Fruit fly (Drosophila melanogaster) whole organism, embryonic: ENCODE results near the gene CG14965.

Experiments
- Abd-B ChIP-seq: fragments of 200-800 bp; sonication (Bioruptor generic); optimal IDR thresholded peaks from 2 replicates; lab custom pipeline; 2018; ENCODE audit warnings: missing biosample characterization, mild to moderate bottlenecking, missing genetic modification characterization, moderate library complexity
- Blimp-1 ChIP-seq: fragments of 200-800 bp; sonication (Bioruptor generic); optimal IDR thresholded peaks from 3 replicates; lab custom pipeline; 2018; ENCODE audit warnings: missing biosample characterization, missing genetic modification characterization, mild to moderate bottlenecking, moderate library complexity, missing genetic modification reagents
- Bteb2 ChIP-seq: fragments of 200-800 bp; sonication (Bioruptor generic); optimal IDR thresholded peaks from 2 replicates; lab custom pipeline; 2016; ENCODE audit warnings: missing biosample characterization, missing genetic modification characterization
- CG10366 ChIP-seq: fragments of 200-800 bp; sonication (Bioruptor generic); IDR thresholded peaks from 2 replicates; pipeline ENCODE4 v1.3.6; 2022; ENCODE audit warnings: missing biosample characterization, missing genetic modification characterization
- CG11695 ChIP-seq: fragments of 200-800 bp; sonication (Bioruptor generic); IDR thresholded peaks from 3 replicates; pipeline ENCODE4 v1.3.6; 2022; ENCODE audit warnings: missing biosample characterization, missing genetic modification characterization
- CG12219 ChIP-seq: fragments of 200-800 bp; sonication (Bioruptor generic); optimal IDR thresholded peaks from 3 replicates; lab custom pipeline; 2018; ENCODE audit warnings: missing biosample characterization, mild to moderate bottlenecking, missing genetic modification characterization
- CG12391 ChIP-seq: fragments of 200-800 bp; sonication (Bioruptor generic); optimal IDR thresholded peaks from 3 replicates; lab custom pipeline; 2018; ENCODE audit warnings: missing biosample characterization, mild to moderate bottlenecking, missing genetic modification characterization, moderate library complexity
- CG14710 ChIP-seq: fragments of 200-800 bp; sonication (Bioruptor generic); optimal IDR thresholded peaks from 3 replicates; lab custom pipeline; 2019; ENCODE audit warnings: missing biosample characterization, mild to moderate bottlenecking, missing genetic modification characterization, moderate library complexity
- CG17328 ChIP-seq: fragments of 200-800 bp; sonication (Bioruptor generic); IDR thresholded peaks from 2 replicates; pipeline ENCODE4 v1.3.6; 2022; ENCODE audit warnings: missing biosample characterization, missing genetic modification characterization
- CG17359 ChIP-seq: fragments of 200-800 bp; sonication (Bioruptor generic); optimal IDR thresholded peaks from 3 replicates; lab custom pipeline; 2018; ENCODE audit warnings: missing biosample characterization, mild to moderate bottlenecking, missing genetic modification characterization, moderate library complexity
- CG3065 ChIP-seq: fragments of 200-800 bp; sonication (Bioruptor generic); optimal IDR thresholded peaks from 2 replicates; lab custom pipeline; 2016; ENCODE audit warnings: missing biosample characterization, missing genetic modification characterization
- CG4360 ChIP-seq: fragments of 200-800 bp; sonication (Bioruptor generic); IDR thresholded peaks from 2 replicates; pipeline ENCODE4 v1.3.6; 2022; ENCODE audit warnings: missing biosample characterization, missing genetic modification characterization
- CG4404 ChIP-seq: fragments of 200-800 bp; sonication (Bioruptor generic); IDR thresholded peaks from 2 replicates; pipeline ENCODE4 v1.3.6; 2022; ENCODE audit warnings: missing biosample characterization, missing genetic modification characterization
- CG4730 ChIP-seq: fragments of 200-800 bp; sonication (Bioruptor generic); IDR thresholded peaks from 2 replicates; pipeline ENCODE4 v1.3.6; 2022; ENCODE audit warnings: missing biosample characterization, missing genetic modification characterization
- CG7357 ChIP-seq: fragments of 200-800 bp; sonication (Bioruptor generic); IDR thresholded peaks from 3 replicates; pipeline ENCODE4 v1.3.6; 2022; ENCODE audit warnings: missing biosample characterization, missing genetic modification characterization
- CG9215 ChIP-seq: fragments of 200-800 bp; sonication (Bioruptor generic); IDR thresholded peaks from 2 replicates; pipeline ENCODE4 v1.3.6; 2022; ENCODE audit warnings: missing biosample characterization, missing genetic modification characterization
- CG9727 ChIP-seq: fragments of 200-800 bp; sonication (Bioruptor generic); optimal IDR thresholded peaks from 3 replicates; lab custom pipeline; 2017; ENCODE audit warnings: missing biosample characterization, mild to moderate bottlenecking, missing genetic modification characterization
- CG9932 ChIP-seq: fragments of 200-800 bp; sonication (Bioruptor generic); IDR thresholded peaks from 2 replicates; pipeline ENCODE4 v1.3.6; 2022; ENCODE audit warnings: missing biosample characterization, missing genetic modification characterization
- Chrac-16 ChIP-seq: fragments of 200-800 bp; sonication (Bioruptor generic); optimal IDR thresholded peaks from 3 replicates; lab custom pipeline; 2016; ENCODE audit warnings: missing biosample characterization, missing genetic modification characterization
- Dad ChIP-seq: fragments of 200-800 bp; sonication (Bioruptor generic); optimal IDR thresholded peaks from 3 replicates; lab custom pipeline; 2016; ENCODE audit warnings: missing biosample characterization, missing genetic modification characterization
- Dfd ChIP-seq, 2 experiments: fragments of >200 bp; optimal IDR thresholded peaks; 2 replicates each; lab custom pipeline; 2017; ENCODE audit warnings: missing biosample characterization in 2 of 2, missing genetic modification characterization in 2 of 2
- Dip3 ChIP-seq: fragments of 200-800 bp; sonication (Bioruptor generic); optimal IDR thresholded peaks from 3 replicates; lab custom pipeline; 2016; ENCODE audit warnings: missing biosample characterization, missing genetic modification characterization
- HLH4C ChIP-seq: fragments of 200-800 bp; sonication (Bioruptor generic); IDR thresholded peaks from 3 replicates; pipeline ENCODE4 v1.3.6; 2022; ENCODE audit warnings: missing biosample characterization, missing genetic modification characterization; ENCODE audit not compliant: partially characterized antibody
- Hand ChIP-seq: fragments of 200-800 bp; sonication (Bioruptor generic); optimal IDR thresholded peaks from 2 replicates; lab custom pipeline; 2017; ENCODE audit warnings: mild to moderate bottlenecking, missing biosample characterization, missing genetic modification reagents, missing genetic modification characterization
- Hr39 ChIP-seq: fragments of >200 bp; optimal IDR thresholded peaks from 2 replicates; lab custom pipeline; 2017
- Lpt ChIP-seq: fragments of >200 bp; optimal IDR thresholded peaks from 2 replicates; lab custom pipeline; 2018; ENCODE audit warnings: missing biosample characterization, missing genetic modification characterization
- Mes4 ChIP-seq: fragments of 200-800 bp; sonication (Bioruptor generic); optimal IDR thresholded peaks from 2 replicates; lab custom pipeline; 2016; ENCODE audit warnings: missing biosample characterization, missing genetic modification characterization
- NFAT ChIP-seq: fragments of 200-800 bp; sonication (Bioruptor generic); IDR thresholded peaks from 2 replicates; pipeline ENCODE4 v1.3.6; 2022; ENCODE audit warnings: missing biosample characterization, missing genetic modification characterization
- Opbp ChIP-seq: fragments of 200-800 bp; sonication (Bioruptor generic); IDR thresholded peaks from 3 replicates; pipeline ENCODE4 v1.3.6; 2022; ENCODE audit warnings: missing biosample characterization, missing genetic modification characterization; ENCODE audit not compliant: partially characterized antibody
- al ChIP-seq: fragments of 200-800 bp; sonication (Bioruptor generic); IDR thresholded peaks from 2 replicates; pipeline ENCODE4 v1.3.6; 2022; ENCODE audit warnings: missing biosample characterization, missing genetic modification characterization
- amos ChIP-seq: fragments of 200-800 bp; sonication (Bioruptor generic); IDR thresholded peaks from 2 replicates; pipeline ENCODE4 v1.3.6; 2022; ENCODE audit warnings: missing biosample characterization, missing genetic modification characterization; ENCODE audit not compliant: partially characterized antibody
- ato ChIP-seq: fragments of 200-800 bp; sonication (Bioruptor generic); IDR thresholded peaks from 2 replicates; pipeline ENCODE4 v1.3.6; 2022; ENCODE audit warnings: missing biosample characterization, missing genetic modification characterization; ENCODE audit not compliant: partially characterized antibody
- caup ChIP-seq: fragments of 200-800 bp; sonication (Bioruptor generic); optimal IDR thresholded peaks from 3 replicates; lab custom pipeline; 2017; ENCODE audit warnings: missing biosample characterization, mild to moderate bottlenecking, missing genetic modification characterization, moderate library complexity; ENCODE audit not compliant: severe bottlenecking
- ci ChIP-seq: fragments of 200-800 bp; sonication (Bioruptor generic); IDR thresholded peaks from 3 replicates; pipeline ENCODE4 v1.3.6; 2022; ENCODE audit warnings: missing biosample characterization, missing genetic modification characterization
- dm ChIP-seq: fragments of 200-800 bp; sonication (Bioruptor generic); optimal IDR thresholded peaks from 3 replicates; lab custom pipeline; 2016; ENCODE audit warnings: missing biosample characterization, missing genetic modification characterization
- ems ChIP-seq: fragments of 200-800 bp; sonication (Bioruptor generic); optimal IDR thresholded peaks from 3 replicates; lab custom pipeline; 2016; ENCODE audit warnings: missing biosample characterization, missing genetic modification characterization
- fd96Cb ChIP-seq: fragments of 200-800 bp; sonication (Bioruptor generic); optimal IDR thresholded peaks from 2 replicates; lab custom pipeline; 2018; ENCODE audit warnings: missing biosample characterization, mild to moderate bottlenecking, missing genetic modification characterization, moderate library complexity
- fu2 ChIP-seq: fragments of 200-800 bp; sonication (Bioruptor generic); optimal IDR thresholded peaks from 2 replicates; lab custom pipeline; 2016; ENCODE audit warnings: missing biosample characterization, missing genetic modification characterization
- kay ChIP-seq: fragments of 200-800 bp; sonication (Bioruptor generic); optimal IDR thresholded peaks from 2 replicates; lab custom pipeline; 2016; ENCODE audit warnings: missing biosample characterization, missing genetic modification characterization
- otp ChIP-seq: fragments of 200-800 bp; sonication (Bioruptor generic); IDR thresholded peaks from 3 replicates; pipeline ENCODE4, ENCODE4 v1.3.6; 2022; ENCODE audit warnings: missing biosample characterization, missing genetic modification characterization
- rib ChIP-seq: fragments of 200-800 bp; sonication (Bioruptor generic); IDR thresholded peaks from 2 replicates; pipeline ENCODE4 v1.3.6; 2022; ENCODE audit warnings: missing biosample characterization, missing genetic modification characterization
- sd ChIP-seq: fragments of 200-800 bp; sonication (Bioruptor generic); optimal IDR thresholded peaks from 3 replicates; lab custom pipeline; 2018; ENCODE audit warnings: missing biosample characterization, mild to moderate bottlenecking, missing genetic modification characterization, moderate library complexity
- seq ChIP-seq: fragments of 200-800 bp; sonication (Bioruptor generic); IDR thresholded peaks from 2 replicates; pipeline ENCODE4 v1.3.6; 2022; ENCODE audit warnings: missing biosample characterization, missing genetic modification characterization
- shn ChIP-seq: fragments of 200-800 bp; sonication (Bioruptor generic); optimal IDR thresholded peaks from 3 replicates; lab custom pipeline; 2016; ENCODE audit warnings: missing biosample characterization, missing genetic modification characterization
- slou ChIP-seq: fragments of 200-800 bp; sonication (Bioruptor generic); optimal IDR thresholded peaks from 3 replicates; lab custom pipeline; 2016; ENCODE audit warnings: missing biosample characterization, missing genetic modification characterization
- sug ChIP-seq: fragments of 200-800 bp; optimal IDR thresholded peaks from 2 replicates; lab custom pipeline; 2019; ENCODE audit warnings: missing biosample characterization, mild to moderate bottlenecking, missing genetic modification characterization, moderate library complexity
- tin ChIP-seq: fragments of 200-800 bp; sonication (Bioruptor generic); optimal IDR thresholded peaks from 3 replicates; lab custom pipeline; 2016; ENCODE audit warnings: missing biosample characterization, missing genetic modification characterization
- tll ChIP-seq, 2 experiments: fragments of 200-800 bp in 1 of 2; fragments of >200 bp in 1 of 2; sonication (Bioruptor generic) in 1 of 2; optimal IDR thresholded peaks; 2 replicates each; lab custom pipeline; 2017 to 2019; ENCODE audit warnings: missing biosample characterization in 2 of 2, missing genetic modification characterization in 2 of 2, mild to moderate bottlenecking in 1 of 2, moderate library complexity in 1 of 2
- tx ChIP-seq: fragments of 200-800 bp; sonication (Bioruptor generic); optimal IDR thresholded peaks from 2 replicates; lab custom pipeline; 2016; ENCODE audit warnings: missing biosample characterization, missing genetic modification characterization
- unpg ChIP-seq: fragments of 200-800 bp; sonication (Bioruptor generic); optimal IDR thresholded peaks from 3 replicates; lab custom pipeline; 2018; ENCODE audit warnings: missing biosample characterization, mild to moderate bottlenecking, missing genetic modification characterization, moderate library complexity
- wek ChIP-seq: fragments of 200-800 bp; sonication (Bioruptor generic); optimal IDR thresholded peaks from 3 replicates; lab custom pipeline; 2018; ENCODE audit warnings: missing biosample characterization, mild to moderate bottlenecking, missing genetic modification characterization, moderate library complexity

CG14965 gene

dm6 chr3L:3179474-3179873, 12.8 kb downstream of the CG14965 start (continued):
- TF ChIP-seq tin = peak; percentile 86
- TF ChIP-seq CG17328 (GFP tag; lab: Robert Waterston, UW) = peak; percentile 89
- TF ChIP-seq CG4730 (GFP tag; lab: Robert Waterston, UW) = peak; percentile 82
- peak; percentile 80 for TF ChIP-seq CG9727
- no peak for TF ChIP-seq Hr39 (lab: Kevin White, UChicago)
- no peak for TF ChIP-seq Opbp (GFP tag; lab: Robert Waterston, UW)
- TF ChIP-seq dm (GFP tag; lab: Kevin White, UChicago) = peak; percentile 59
- TF ChIP-seq sug (tag; lab: Kevin White, UChicago) = no peak
- TF ChIP-seq Mes4 (GFP tag; lab: Kevin White, UChicago) = peak; percentile 60
- TF ChIP-seq Blimp-1 (GFP tag; lab: Kevin White, UChicago) = peak; percentile 88
- peak; percentile 81 for TF ChIP-seq Bteb2
- no peak for TF ChIP-seq HLH4C (GFP tag; lab: Robert Waterston, UW)
- TF ChIP-seq caup (GFP tag; lab: Kevin White, UChicago) = peak; percentile 86
- peak; percentile 74 for TF ChIP-seq kay (GFP tag; lab: Kevin White, UChicago)
- TF ChIP-seq Dfd (GFP tag; optimal IDR thresholded peaks at IDR 0.05; lab: Kevin White, UChicago) = no peak
- peak; percentile 82 for TF ChIP-seq seq (GFP tag; lab: Robert Waterston, UW)
- 0 out of 2 replicates have a peak, but pooled peaks have one; percentile 40 for TF ChIP-seq rib (GFP tag; lab: Robert Waterston, UW)
- TF ChIP-seq CG14710 = peak; percentile 83
- TF ChIP-seq CG4360 (GFP tag; lab: Robert Waterston, UW) = peak; percentile 74
- peak; percentile 48 for TF ChIP-seq wek (GFP tag; lab: Kevin White, UChicago)
- peak; percentile 78 for TF ChIP-seq CG7357
- TF ChIP-seq fu2 = peak; percentile 43
- peak; percentile 87 for TF ChIP-seq fd96Cb (tag; lab: Kevin White, UChicago)
- TF ChIP-seq CG12219 = peak; percentile 86
- TF ChIP-seq tx (GFP tag; lab: Kevin White, UChicago) = peak; percentile 35
- no peak for TF ChIP-seq Lpt
- peak; percentile 74 for TF ChIP-seq CG4404 (GFP tag; lab: Robert Waterston, UW)
- TF ChIP-seq CG9932 (GFP tag; lab: Robert Waterston, UW) = peak; percentile 70
- peak; percentile 94 for TF ChIP-seq unpg (GFP tag; lab: Kevin White, UChicago)
- TF ChIP-seq ems (GFP tag; lab: Kevin White, UChicago) = peak; percentile 88
- TF ChIP-seq CG11695 (GFP tag; lab: Robert Waterston, UW) = peak; percentile 94
- no peak for TF ChIP-seq sd (tag; lab: Kevin White, UChicago)
- TF ChIP-seq CG17359 = no peak
- TF ChIP-seq slou (GFP tag; lab: Kevin White, UChicago) = peak; percentile 32
- TF ChIP-seq CG10366 = peak; percentile 77
- peak; percentile 87 for TF ChIP-seq CG12391
- TF ChIP-seq al (GFP tag; lab: Robert Waterston, UW) = peak; percentile 76
- TF ChIP-seq tll (GFP tag; optimal IDR thresholded peaks at IDR 0.05; lab: Kevin White, UChicago) = no peak
- TF ChIP-seq Dad (GFP tag; lab: Kevin White, UChicago) = peak; percentile 78
- peak; percentile 68 for TF ChIP-seq CG3065 (GFP tag; lab: Kevin White, UChicago)
- peak; percentile 59; the same call in 2 of the 3 replicates for TF ChIP-seq otp (GFP tag; lab: Robert Waterston, UW)
- no peak for TF ChIP-seq ato
- peak; percentile 64 for TF ChIP-seq Hand (GFP tag; lab: Kevin White, UChicago)
- peak; percentile 89 for TF ChIP-seq ci (GFP tag; lab: Robert Waterston, UW)
- peak; percentile 43 for TF ChIP-seq shn (GFP tag; lab: Kevin White, UChicago)
- no peak for TF ChIP-seq amos (GFP tag; lab: Robert Waterston, UW)
- TF ChIP-seq Abd-B (GFP tag; lab: Kevin White, UChicago) = peak; percentile 48
- TF ChIP-seq Dip3 (GFP tag; lab: Kevin White, UChicago) = peak; percentile 77
- TF ChIP-seq CG9215 (GFP tag; lab: Robert Waterston, UW) = peak; percentile 81
- peak; percentile 86 for TF ChIP-seq NFAT (GFP tag; lab: Robert Waterston, UW)
- TF ChIP-seq Chrac-16 (GFP tag; lab: Kevin White, UChicago) = peak; percentile 81
